Worm (Caenorhabditis elegans): ENCODE data around the gene ccm-2.

DNA sequence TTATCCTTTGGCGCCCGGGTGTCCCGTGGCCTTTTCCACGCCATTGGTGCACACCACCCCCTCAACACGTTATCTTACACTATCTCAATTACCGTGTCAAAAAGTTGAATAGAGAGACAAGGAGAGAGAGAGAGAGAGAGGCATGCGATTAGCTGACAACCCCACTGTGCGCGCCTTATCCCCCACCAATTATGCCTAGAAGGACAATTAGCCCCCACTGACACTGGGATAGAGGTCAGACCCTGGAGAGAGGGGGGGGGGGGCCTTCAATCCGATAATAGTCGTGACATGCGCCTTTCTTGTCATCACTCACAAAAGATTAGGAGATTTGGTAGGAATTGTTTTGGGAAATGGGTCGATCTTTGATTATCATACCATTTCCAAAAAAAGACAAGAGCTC is 61.7 kb downstream of the ccm-2 start:
- TF ChIP-seq mdl-1 (tag; optimal IDR thresholded peaks at IDR 0.05) (no peak), sup-37 (GFP tag; optimal IDR thresholded peaks at IDR 0.05) (no peak), mep-1 (tag; optimal IDR thresholded peaks at IDR 0.05) (no peak), ztf-4 (tag; optimal IDR thresholded peaks at IDR 0.05) (no peak), rnt-1 (tag; optimal IDR thresholded peaks at IDR 0.05) (no peak), aly-2 (tag; optimal IDR thresholded peaks at IDR 0.05) (no peak)

Data from whole organism, L1 larva.